Worm (Caenorhabditis elegans): ENCODE measurements around the gene ZC239.6.
"Not testable (repeated sequence)": the region's sequence is repeated elsewhere in the genome, so short reads cannot be mapped to it uniquely, and the experiment has no call there.

The ZC239.6 gene

ce11 chrII:3184858-3185257 is 24.6 kb upstream of the ZC239.6 start, which contains the start of gene sri-78:
sri-78 (plus strand) TSS chrII:3185158.
- TF ChIP-seq pha-2, C08G9.2, nhr-232 (tag; optimal IDR thresholded peaks at IDR 0.05): not testable (repeated sequence)

ce11 chrII:3185848-3186247 is 23.6 kb upstream of the ZC239.6 start:
- TF ChIP-seq hlh-15 (tag; optimal IDR thresholded peaks at IDR 0.05) (no peak), unc-55 (GFP tag; optimal IDR thresholded peaks at IDR 0.05) (no peak), ceh-24 (tag; optimal IDR thresholded peaks at IDR 0.05) (no peak), ceh-2 (tag; optimal IDR thresholded peaks at IDR 0.05) (no peak), tbx-2 (tag; optimal IDR thresholded peaks at IDR 0.05) (no peak), lim-6 (tag; optimal IDR thresholded peaks at IDR 0.05) (no peak), rnt-1 (tag; optimal IDR thresholded peaks at IDR 0.05) (no peak), unc-3 (GFP tag; conservative IDR thresholded peaks at IDR 0.05) (no peak), unc-3 (tag; optimal IDR thresholded peaks at IDR 0.05) (no peak), Y22D7AL.16 (tag; optimal IDR thresholded peaks at IDR 0.05) (no peak), che-1 (tag; optimal IDR thresholded peaks at IDR 0.05) (no peak), pha-4 (tag; optimal IDR thresholded peaks at IDR 0.05) (no peak), ets-4 (tag; optimal IDR thresholded peaks at IDR 0.05) (no peak), ceh-45 (GFP tag; IDR thresholded peaks at IDR 0.05) (no peak), elt-2 (tag; optimal IDR thresholded peaks at IDR 0.05) (no peak)

- not testable (repeated sequence) for TF ChIP-seq pha-2, syd-9, hlh-8 (tag; optimal IDR thresholded peaks at IDR 0.05)
These were observed 20.4 kb upstream of the ZC239.6 start, which contains the start of gene Y27F2A.11 for ce11 chrII:3189038-3189437. Y27F2A.11 (plus strand) TSS chrII:3189338.

ce11 chrII:3191544-3191943 is 17.9 kb upstream of the ZC239.6 start, which contains the start of gene Y27F2A.9:
Y27F2A.9 (minus strand) TSS chrII:3191644.
- TF ChIP-seq gmeb-2, tbx-7, unc-42 (tag; optimal IDR thresholded peaks at IDR 0.05): not testable (repeated sequence)

ce11 chrII:3195739-3196138 is 13.7 kb upstream of the ZC239.6 start:
- TF ChIP-seq zip-5 (tag; optimal IDR thresholded peaks at IDR 0.05) (no peak), mec-3 (tag; optimal IDR thresholded peaks at IDR 0.05; ENCODE audit: borderline replicate concordance) (peak; percentile 13)

- TF ChIP-seq ceh-19 (GFP tag; optimal IDR thresholded peaks at IDR 0.05) (no peak), ama-1 (optimal IDR thresholded peaks at IDR 0.05) (no peak), odd-2 (tag; optimal IDR thresholded peaks at IDR 0.05) (no peak), tbx-7 (tag; optimal IDR thresholded peaks at IDR 0.05) (no peak), T23F11.4 (GFP tag; optimal IDR thresholded peaks at IDR 0.05) (no peak), sox-2 (GFP tag; IDR thresholded peaks at IDR 0.05) (no peak), zip-5 (tag; optimal IDR thresholded peaks at IDR 0.05) (no peak), pros-1 (tag; optimal IDR thresholded peaks at IDR 0.05) (no peak), ets-4 (tag; optimal IDR thresholded peaks at IDR 0.05) (no peak)
These were observed 12.5 kb upstream of the ZC239.6 start, which contains the start of gene gcy-15 for ce11 chrII:3196966-3197365. gcy-15 (minus strand) TSS chrII:3197066.

- no peak for TF ChIP-seq pqm-1 (tag; optimal IDR thresholded peaks at IDR 0.05)
- no peak for TF ChIP-seq elt-2 (tag; optimal IDR thresholded peaks at IDR 0.05)
- no peak for TF ChIP-seq ref-2 (tag; optimal IDR thresholded peaks at IDR 0.05)
- TF ChIP-seq ceh-34 (tag; optimal IDR thresholded peaks at IDR 0.05) = no peak
- TF ChIP-seq dve-1 (tag; optimal IDR thresholded peaks at IDR 0.05) = no peak
- TF ChIP-seq syd-9 (tag; optimal IDR thresholded peaks at IDR 0.05) = no peak
- TF ChIP-seq C38D4.7 (GFP tag; optimal IDR thresholded peaks at IDR 0.05) = no peak
- no peak for TF ChIP-seq nhr-232 (tag; optimal IDR thresholded peaks at IDR 0.05)
- no peak for TF ChIP-seq K02D7.2 (tag; optimal IDR thresholded peaks at IDR 0.05)
- no peak for TF ChIP-seq tbx-2 (tag; optimal IDR thresholded peaks at IDR 0.05)
- TF ChIP-seq fkh-10 (GFP tag; optimal IDR thresholded peaks at IDR 0.05) = no peak
- no peak for TF ChIP-seq ahr-1 (tag; optimal IDR thresholded peaks at IDR 0.05)
- no peak for TF ChIP-seq unc-55 (GFP tag; optimal IDR thresholded peaks at IDR 0.05)
- no peak for TF ChIP-seq fkh-6 (tag; optimal IDR thresholded peaks at IDR 0.05)
- TF ChIP-seq pros-1 (tag; optimal IDR thresholded peaks at IDR 0.05) = no peak
- TF ChIP-seq ceh-6 (GFP tag; optimal IDR thresholded peaks at IDR 0.05) = no peak
- TF ChIP-seq hlh-13 (GFP tag; optimal IDR thresholded peaks at IDR 0.05) = no peak
These were observed 10.4 kb upstream of the ZC239.6 start, which contains the start of gene sri-51 for ce11 chrII:3198998-3199397. sri-51 (minus strand) TSS chrII:3199098.

All from whole organism, late embryonic.